Worm (Caenorhabditis elegans) whole organism, midembryonic: ENCODE measurements around the gene ZK1320.13.

Experiments
- T22C8.4 ChIP-seq: fragments of 200-800 bp; sonication (Bioruptor generic); IDR thresholded peaks from 2 replicates; pipeline ENCODE4 v1.3.6; 2022; ENCODE audit warnings: missing genetic modification characterization, missing compliant biosample characterization
- flt-1 ChIP-seq: fragments of 200-800 bp; sonication (Bioruptor generic); IDR thresholded peaks from 2 replicates; pipeline ENCODE4 v1.3.6; 2022; ENCODE audit warnings: missing genetic modification characterization, missing compliant biosample characterization
- klf-2 ChIP-seq: fragments of 200-800 bp; sonication (Bioruptor generic); conservative IDR thresholded peaks from 2 replicates; pipeline ENCODE4 v1.3.6; 2022; ENCODE audit warnings: missing genetic modification reagents, missing genetic modification characterization, missing compliant biosample characterization
- med-1 ChIP-seq: sonication (generic microtip); optimal IDR thresholded peaks from 2 replicates; lab custom pipeline; 2017; ENCODE audit warnings: missing genetic modification characterization, mild to moderate bottlenecking, missing compliant biosample characterization, antibody characterized with exemption, missing genetic modification reagents; ENCODE audit not compliant: insufficient read depth
- ref-1 ChIP-seq: fragments of 200-800 bp; sonication (Bioruptor generic); conservative IDR thresholded peaks from 2 replicates; pipeline ENCODE4 v1.3.6; 2022; ENCODE audit warnings: missing genetic modification reagents, missing genetic modification characterization, missing compliant biosample characterization
- ztf-23 ChIP-seq: fragments of 200-800 bp; sonication (Bioruptor generic); IDR thresholded peaks from 2 replicates; pipeline ENCODE4 v1.3.6; 2022; ENCODE audit warnings: missing genetic modification reagents, missing genetic modification characterization, missing compliant biosample characterization
- ztf-29 ChIP-seq: fragments of 200-800 bp; sonication (Bioruptor generic); IDR thresholded peaks from 2 replicates; pipeline ENCODE4 v1.3.6; 2022; ENCODE audit warnings: missing genetic modification reagents, missing genetic modification characterization, missing compliant biosample characterization

ce11 chrII:9646122-9646555, 34.5 kb upstream of the ZK1320.13 start:
- TF ChIP-seq ref-1, result no peak
- TF ChIP-seq klf-2 (GFP tag; lab: Robert Waterston, UW), result no peak
- no peak for TF ChIP-seq ztf-29 (GFP tag; lab: Robert Waterston, UW)
- peak; percentile 67; the same call in 1 of the 2 replicates for TF ChIP-seq flt-1 (GFP tag; lab: Robert Waterston, UW)
- TF ChIP-seq ztf-23 (GFP tag; lab: Robert Waterston, UW), result peak; percentile 62; the same call in 1 of the 2 replicates
- peak; percentile 82 for TF ChIP-seq T22C8.4 (GFP tag; lab: Robert Waterston, UW)
- TF ChIP-seq med-1, result no peak
